Worm (Caenorhabditis elegans) whole organism, young adult: ENCODE measurements around the gene AH10.4.

ENCODE experiments used
- akir-1 ChIP-seq: fragments of 200-800 bp; sonication (Bioruptor generic); optimal IDR thresholded peaks from 2 replicates; lab custom pipeline; 2018; ENCODE audit warnings: mild to moderate bottlenecking, missing genetic modification characterization, moderate library complexity, missing compliant biosample characterization
- ceh-58 ChIP-seq: fragments of 200-800 bp; sonication (Bioruptor generic); IDR thresholded peaks from 2 replicates; pipeline ENCODE4 v1.3.6; 2022; ENCODE audit warnings: missing genetic modification characterization, missing compliant biosample characterization
- ets-4 ChIP-seq: fragments of 200-800 bp; sonication (Bioruptor generic); optimal IDR thresholded peaks from 2 replicates; lab custom pipeline; 2018; ENCODE audit warnings: mild to moderate bottlenecking, missing genetic modification characterization, missing compliant biosample characterization
- him-1 ChIP-seq: sonication (generic microtip); optimal IDR thresholded peaks from 2 replicates; lab custom pipeline; 2016; ENCODE audit warnings: missing genotype, missing genetic modification reagents, missing genetic modification characterization, missing compliant biosample characterization
- pha-4 ChIP-seq: fragments of 150-350 bp; sonication (generic microtip); optimal IDR thresholded peaks from 2 replicates; lab custom pipeline; 2014; ENCODE audit warnings: missing biosample characterization, missing genetic modification reagents, missing genetic modification characterization
- unc-62 ChIP-seq: fragments of 150-350 bp; optimal IDR thresholded peaks from 2 replicates; lab custom pipeline; 2014; ENCODE audit warnings: missing biosample characterization, missing genetic modification reagents, missing genetic modification characterization
- zfh-2 ChIP-seq: fragments of 200-800 bp; sonication (Bioruptor generic); conservative IDR thresholded peaks from 2 replicates; pipeline ENCODE4 v1.3.6; 2022; ENCODE audit warnings: missing genetic modification reagents, missing genetic modification characterization, missing compliant biosample characterization
- ztf-18 ChIP-seq: sonication (generic microtip); optimal IDR thresholded peaks from 2 replicates; lab custom pipeline; 2016; ENCODE audit warnings: missing genotype, mild to moderate bottlenecking, missing genetic modification characterization, missing compliant biosample characterization
- ztf-28 ChIP-seq: fragments of 200-800 bp; sonication (Bioruptor generic); IDR thresholded peaks from 2 replicates; pipeline ENCODE4 v1.3.6; 2022; ENCODE audit warnings: missing genetic modification reagents, missing genetic modification characterization, missing compliant biosample characterization

- TF ChIP-seq akir-1 (GFP tag; lab: Kevin White, UChicago) (no peak), ztf-28 (GFP tag; lab: Robert Waterston, UW) (no peak), ceh-58 (GFP tag; lab: Robert Waterston, UW) (no peak), pha-4 (no peak), unc-62 (no peak), zfh-2 (GFP tag; lab: Robert Waterston, UW) (no peak), ztf-18 (no peak), him-1 (tag; lab: Kevin White, UChicago) (no peak), ets-4 (no peak)
Measured at ce11 chrV:14098519-14098918, 39.1 kb downstream of the AH10.4 start, which contains the start of the genes D1086.2 and D1086.1.
